Fruit fly (Drosophila melanogaster): ENCODE results near the gene Mettl14.

Gene Mettl14

DNA sequence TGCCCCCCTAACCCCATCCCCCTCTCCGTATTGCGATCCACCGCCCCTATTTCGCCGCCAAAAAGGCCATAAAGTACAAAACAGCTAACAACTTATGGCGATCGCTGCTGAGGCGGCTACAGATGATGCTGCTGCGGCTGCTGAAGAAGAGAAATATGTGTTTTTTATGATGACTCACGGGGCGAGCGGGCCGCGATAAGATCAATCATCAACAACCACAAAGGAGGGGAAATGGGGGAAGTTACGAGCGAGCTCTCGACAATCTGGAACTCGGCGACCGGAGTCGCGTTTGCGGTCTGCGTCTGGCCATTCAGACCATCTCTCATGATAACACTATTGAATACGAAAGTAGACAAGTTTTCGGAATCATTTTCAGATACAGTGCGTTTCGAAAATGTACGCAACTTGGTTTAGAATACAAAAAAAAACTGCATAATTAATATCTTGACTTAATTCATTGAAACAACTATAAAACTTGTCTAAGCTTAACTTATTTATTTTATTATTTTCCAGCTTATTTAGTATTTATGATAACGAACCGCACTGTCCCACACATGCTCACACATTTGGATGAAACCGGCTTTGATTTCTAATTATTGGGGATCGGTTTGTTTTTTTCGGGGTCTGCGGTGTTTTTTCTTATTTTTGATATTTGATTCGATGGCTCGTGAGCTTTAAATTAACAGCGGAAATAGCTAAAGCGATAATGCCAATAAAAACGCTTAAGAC is 15.9 kb upstream of the Mettl14 start (continued):
- peak; percentile 48 for TF ChIP-seq ac (GFP tag; optimal IDR thresholded peaks at IDR 0.05)
- TF ChIP-seq CG30431 (GFP tag; optimal IDR thresholded peaks at IDR 0.05), result peak; percentile 85
- peak; percentile 98 for TF ChIP-seq CG32532 (GFP tag; IDR thresholded peaks at IDR 0.05)
- TF ChIP-seq run (tag; optimal IDR thresholded peaks at IDR 0.05), result peak; percentile 95
- no peak for TF ChIP-seq CG2129 (GFP tag; IDR thresholded peaks at IDR 0.05; ENCODE audit: partially characterized antibody)
- peak; percentile 95 for TF ChIP-seq fd3F (GFP tag; optimal IDR thresholded peaks at IDR 0.05)
- peak; percentile 72 for TF ChIP-seq Ets97D (GFP tag; optimal IDR thresholded peaks at IDR 0.05)
- TF ChIP-seq Poxn (GFP tag; IDR thresholded peaks at IDR 0.05), result peak; percentile 85
- peak; percentile 31 for TF ChIP-seq CG9876 (GFP tag; optimal IDR thresholded peaks at IDR 0.05)
- TF ChIP-seq CG12071 (GFP tag; optimal IDR thresholded peaks at IDR 0.05), result peak; percentile 93
- peak; percentile 69 for TF ChIP-seq CTCF (GFP tag; optimal IDR thresholded peaks at IDR 0.05)
- TF ChIP-seq lilli (GFP tag; optimal IDR thresholded peaks at IDR 0.05), result peak; percentile 96
- peak; percentile 95 for TF ChIP-seq Six4 (GFP tag; optimal IDR thresholded peaks at IDR 0.05)
- peak; percentile 97 for TF ChIP-seq Ada2b (GFP tag; IDR thresholded peaks at IDR 0.05)
- peak; percentile 90 for TF ChIP-seq CG3407 (GFP tag; optimal IDR thresholded peaks at IDR 0.05)
- TF ChIP-seq lmd (GFP tag; IDR thresholded peaks at IDR 0.05), result peak; percentile 97
- TF ChIP-seq CG16779 (GFP tag; IDR thresholded peaks at IDR 0.05), result peak; percentile 87
- TF ChIP-seq fd96Cb (tag; optimal IDR thresholded peaks at IDR 0.05), result peak; percentile 95
- TF ChIP-seq Dad (GFP tag; optimal IDR thresholded peaks at IDR 0.05), result peak; percentile 92
- peak; percentile 94 for TF ChIP-seq cwo (GFP tag; optimal IDR thresholded peaks at IDR 0.05)
- peak; percentile 94 for TF ChIP-seq CG3281 (GFP tag; optimal IDR thresholded peaks at IDR 0.05)
- peak; percentile 80 for TF ChIP-seq CG4617 (GFP tag; optimal IDR thresholded peaks at IDR 0.05; ENCODE audit: borderline replicate concordance)
- peak; percentile 94 for TF ChIP-seq scrt (GFP tag; optimal IDR thresholded peaks at IDR 0.05)
- peak; percentile 92 for TF ChIP-seq Dip3 (GFP tag; optimal IDR thresholded peaks at IDR 0.05)
- peak; percentile 92 for TF ChIP-seq CG6854 (GFP tag; optimal IDR thresholded peaks at IDR 0.05)
- peak; percentile 89 for TF ChIP-seq trh (GFP tag; optimal IDR thresholded peaks at IDR 0.05)
- peak; percentile 98 for TF ChIP-seq CG17359 (tag; optimal IDR thresholded peaks at IDR 0.05)
- TF ChIP-seq Atf-2 (GFP tag; optimal IDR thresholded peaks at IDR 0.05), result peak; percentile 81
- TF ChIP-seq CG11695 (GFP tag; IDR thresholded peaks at IDR 0.05), result peak; percentile 100
- no peak for TF ChIP-seq CG34224 (GFP tag; IDR thresholded peaks at IDR 0.05; ENCODE audit: partially characterized antibody)
- TF ChIP-seq org-1 (GFP tag; optimal IDR thresholded peaks at IDR 0.05), result peak; percentile 95
- peak; percentile 80 for TF ChIP-seq CG7271 (tag; optimal IDR thresholded peaks at IDR 0.05)
- TF ChIP-seq CG13287 (GFP tag; IDR thresholded peaks at IDR 0.05; ENCODE audit: partially characterized antibody), result no peak
- peak; percentile 69 for TF ChIP-seq ash1 (GFP tag; optimal IDR thresholded peaks at IDR 0.05)
- no peak for TF ChIP-seq hth (optimal IDR thresholded peaks at IDR 0.05)
- peak; percentile 89 for TF ChIP-seq CG5180 (GFP tag; optimal IDR thresholded peaks at IDR 0.05)
- TF ChIP-seq sim (GFP tag; IDR thresholded peaks at IDR 0.05), result peak; percentile 97
- no peak for TF ChIP-seq bbx (GFP tag; IDR thresholded peaks at IDR 0.05; ENCODE audit: partially characterized antibody)
- peak; percentile 91 for TF ChIP-seq kah (GFP tag; optimal IDR thresholded peaks at IDR 0.05)
- TF ChIP-seq CG4820 (GFP tag; optimal IDR thresholded peaks at IDR 0.05), result peak; percentile 93
- peak; percentile 96 for TF ChIP-seq ken (GFP tag; IDR thresholded peaks at IDR 0.05)
- peak; percentile 93 for TF ChIP-seq Fer2 (tag; optimal IDR thresholded peaks at IDR 0.05)
- peak; percentile 87 for TF ChIP-seq CG15696 (tag; optimal IDR thresholded peaks at IDR 0.05)
- TF ChIP-seq E2f2 (GFP tag; IDR thresholded peaks at IDR 0.05), result peak; percentile 83
- TF ChIP-seq ERR (GFP tag; optimal IDR thresholded peaks at IDR 0.05), result peak; percentile 79
- peak; percentile 90 for TF ChIP-seq CG15011 (GFP tag; optimal IDR thresholded peaks at IDR 0.05)
- peak; percentile 17; the same call in 1 of the 2 replicates for TF ChIP-seq Dip2 (GFP tag; IDR thresholded peaks at IDR 0.05)
- no peak for TF ChIP-seq CG42726 (GFP tag; IDR thresholded peaks at IDR 0.05; ENCODE audit: partially characterized antibody)
- peak; percentile 95 for TF ChIP-seq Nf-YA (GFP tag; IDR thresholded peaks at IDR 0.05)
- TF ChIP-seq Awh (GFP tag; IDR thresholded peaks at IDR 0.05), result peak; percentile 98
